Worm (Caenorhabditis elegans) whole organism, midembryonic: ENCODE data around the gene sri-20.

Experiments
- T22C8.4 ChIP-seq: fragments of 200-800 bp; sonication (Bioruptor generic); IDR thresholded peaks from 2 replicates; pipeline ENCODE4 v1.3.6; 2022; ENCODE audit warnings: missing genetic modification characterization, missing compliant biosample characterization
- cog-1 ChIP-seq: sonication (generic microtip); optimal IDR thresholded peaks from 2 replicates; lab custom pipeline; 2016; ENCODE audit warnings: missing genetic modification characterization, missing compliant biosample characterization
- flt-1 ChIP-seq: fragments of 200-800 bp; sonication (Bioruptor generic); IDR thresholded peaks from 2 replicates; pipeline ENCODE4 v1.3.6; 2022; ENCODE audit warnings: missing genetic modification characterization, missing compliant biosample characterization
- klf-2 ChIP-seq: fragments of 200-800 bp; sonication (Bioruptor generic); conservative IDR thresholded peaks from 2 replicates; pipeline ENCODE4 v1.3.6; 2022; ENCODE audit warnings: missing genetic modification reagents, missing genetic modification characterization, missing compliant biosample characterization
- med-1 ChIP-seq: sonication (generic microtip); optimal IDR thresholded peaks from 2 replicates; lab custom pipeline; 2017; ENCODE audit warnings: missing genetic modification characterization, mild to moderate bottlenecking, missing compliant biosample characterization, antibody characterized with exemption, missing genetic modification reagents; ENCODE audit not compliant: insufficient read depth
- ref-1 ChIP-seq: fragments of 200-800 bp; sonication (Bioruptor generic); conservative IDR thresholded peaks from 2 replicates; pipeline ENCODE4 v1.3.6; 2022; ENCODE audit warnings: missing genetic modification reagents, missing genetic modification characterization, missing compliant biosample characterization
- tab-1 ChIP-seq: fragments of 200-800 bp; sonication (Bioruptor generic); IDR thresholded peaks from 2 replicates; pipeline ENCODE4 v1.3.6; 2022; ENCODE audit warnings: missing genetic modification characterization, missing compliant biosample characterization
- ztf-23 ChIP-seq: fragments of 200-800 bp; sonication (Bioruptor generic); IDR thresholded peaks from 2 replicates; pipeline ENCODE4 v1.3.6; 2022; ENCODE audit warnings: missing genetic modification reagents, missing genetic modification characterization, missing compliant biosample characterization
- ztf-29 ChIP-seq: fragments of 200-800 bp; sonication (Bioruptor generic); IDR thresholded peaks from 2 replicates; pipeline ENCODE4 v1.3.6; 2022; ENCODE audit warnings: missing genetic modification reagents, missing genetic modification characterization, missing compliant biosample characterization

Gene sri-20

DNA sequence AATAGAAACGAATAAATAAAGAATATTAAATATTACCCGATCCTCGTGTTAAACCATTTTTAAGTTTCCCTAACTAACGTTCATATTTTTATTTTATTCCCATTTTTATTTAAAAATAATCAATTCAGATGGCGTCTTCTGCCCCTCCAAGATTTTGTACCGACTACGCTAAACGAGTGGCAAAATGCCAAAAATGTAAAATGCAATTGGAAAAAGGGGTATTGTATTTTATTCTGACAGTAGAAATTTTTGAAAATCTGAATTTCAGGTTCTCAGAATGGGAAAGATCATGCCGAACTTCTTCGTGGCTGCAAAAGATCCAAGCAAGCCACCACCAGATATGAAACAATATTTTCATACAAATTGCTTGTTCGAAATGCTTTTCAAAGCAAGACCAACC, 25.5 kb upstream of the sri-20 start, which contains the start of gene K07C5.3:
Gene K07C5.3, plus strand, starts transcription at position 129 of the 400 bp plus-strand sequence.
- TF ChIP-seq tab-1 (GFP tag; lab: Robert Waterston, UW) (no peak), ref-1 (GFP tag; lab: Robert Waterston, UW) (no peak), ztf-29 (no peak), klf-2 (GFP tag; lab: Robert Waterston, UW) (no peak), T22C8.4 (GFP tag; lab: Robert Waterston, UW) (no peak), med-1 (GFP tag; lab: Kevin White, UChicago) (no peak), cog-1 (tag; lab: Kevin White, UChicago) (no peak), ztf-23 (GFP tag; lab: Robert Waterston, UW) (no peak), flt-1 (GFP tag; lab: Robert Waterston, UW) (no peak)

ce11 chrV:10350054-10350453, 18.3 kb upstream of the sri-20 start, which contains the start of gene K07C5.9:
Gene K07C5.9 (minus strand): TSS chrV:10350154.
- TF ChIP-seq cog-1 (tag; lab: Kevin White, UChicago): no peak

ce11 chrV:10352928-10353427, 15.4 kb upstream of the sri-20 start, which contains the start of gene nol-56:
Gene nol-56 (minus strand): TSS chrV:10352978.
- TF ChIP-seq ztf-29 (no peak), med-1 (GFP tag; lab: Kevin White, UChicago) (no peak), tab-1 (GFP tag; lab: Robert Waterston, UW) (no peak), cog-1 (tag; lab: Kevin White, UChicago) (no peak), flt-1 (GFP tag; lab: Robert Waterston, UW) (no peak), klf-2 (GFP tag; lab: Robert Waterston, UW) (no peak), ztf-23 (GFP tag; lab: Robert Waterston, UW) (no peak)

ce11 chrV:10355773-10356335, 12.5 kb upstream of the sri-20 start, which contains the start of gene sluh-7:
Gene sluh-7 (minus strand): TSS chrV:10355823.
- TF ChIP-seq flt-1 (GFP tag; lab: Robert Waterston, UW) (peak; percentile 79), ztf-23 (GFP tag; lab: Robert Waterston, UW) (peak; percentile 75), med-1 (GFP tag; lab: Kevin White, UChicago) (no peak), ztf-29 (peak; percentile 70; the same call in 1 of the 2 replicates), klf-2 (GFP tag; lab: Robert Waterston, UW) (0 out of 2 replicates have a peak, but pooled peaks have one; percentile 31), T22C8.4 (GFP tag; lab: Robert Waterston, UW) (no peak; the same call in 1 of the 2 replicates), tab-1 (GFP tag; lab: Robert Waterston, UW) (no peak), cog-1 (tag; lab: Kevin White, UChicago) (peak; percentile 46)

- TF ChIP-seq tab-1 (GFP tag; lab: Robert Waterston, UW) (no peak), klf-2 (GFP tag; lab: Robert Waterston, UW) (no peak), cog-1 (tag; lab: Kevin White, UChicago) (no peak), ztf-29 (no peak), med-1 (GFP tag; lab: Kevin White, UChicago) (no peak), T22C8.4 (GFP tag; lab: Robert Waterston, UW) (no peak), ref-1 (GFP tag; lab: Robert Waterston, UW) (no peak), ztf-23 (GFP tag; lab: Robert Waterston, UW) (no peak), flt-1 (GFP tag; lab: Robert Waterston, UW) (no peak)
Measured at ce11 chrV:10357467-10357953, 10.8 kb upstream of the sri-20 start, which contains the start of gene ceeh-2. Gene ceeh-2 (minus strand): TSS chrV:10357903.

DNA sequence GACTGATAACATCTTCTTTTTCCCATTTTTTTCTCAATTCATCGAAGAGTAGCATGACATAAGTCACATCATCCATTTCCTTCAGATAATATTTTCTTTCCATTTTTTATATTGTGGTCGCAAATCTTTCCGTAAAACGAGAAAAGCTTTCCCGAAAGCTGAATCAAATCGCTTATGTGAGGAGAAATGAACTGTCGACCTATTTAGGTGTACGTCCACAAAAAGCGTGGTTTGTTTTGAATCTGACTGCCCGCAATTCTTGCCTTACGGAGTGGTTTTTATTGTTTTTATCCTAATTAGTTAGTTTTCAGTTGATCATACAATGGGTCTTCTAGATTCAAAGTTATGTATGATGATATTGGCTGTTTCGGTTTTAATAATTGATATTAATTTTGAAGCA, 10.1 kb upstream of the sri-20 start, which contains the start of gene ttll-15:
Gene ttll-15, plus strand, starts transcription at position 301 of the 400 bp plus-strand sequence.
- TF ChIP-seq ztf-23 (GFP tag; lab: Robert Waterston, UW) (no peak), T22C8.4 (GFP tag; lab: Robert Waterston, UW) (no peak), ztf-29 (no peak), klf-2 (GFP tag; lab: Robert Waterston, UW) (no peak), cog-1 (tag; lab: Kevin White, UChicago) (no peak), ref-1 (GFP tag; lab: Robert Waterston, UW) (no peak), med-1 (GFP tag; lab: Kevin White, UChicago) (no peak), flt-1 (GFP tag; lab: Robert Waterston, UW) (no peak), tab-1 (GFP tag; lab: Robert Waterston, UW) (no peak)

- TF ChIP-seq cog-1 (tag; lab: Kevin White, UChicago) (no peak), flt-1 (GFP tag; lab: Robert Waterston, UW) (no peak), ztf-29 (no peak), T22C8.4 (GFP tag; lab: Robert Waterston, UW) (no peak), ztf-23 (GFP tag; lab: Robert Waterston, UW) (no peak)
Measured at ce11 chrV:10360186-10360585, 8.2 kb upstream of the sri-20 start.

DNA sequence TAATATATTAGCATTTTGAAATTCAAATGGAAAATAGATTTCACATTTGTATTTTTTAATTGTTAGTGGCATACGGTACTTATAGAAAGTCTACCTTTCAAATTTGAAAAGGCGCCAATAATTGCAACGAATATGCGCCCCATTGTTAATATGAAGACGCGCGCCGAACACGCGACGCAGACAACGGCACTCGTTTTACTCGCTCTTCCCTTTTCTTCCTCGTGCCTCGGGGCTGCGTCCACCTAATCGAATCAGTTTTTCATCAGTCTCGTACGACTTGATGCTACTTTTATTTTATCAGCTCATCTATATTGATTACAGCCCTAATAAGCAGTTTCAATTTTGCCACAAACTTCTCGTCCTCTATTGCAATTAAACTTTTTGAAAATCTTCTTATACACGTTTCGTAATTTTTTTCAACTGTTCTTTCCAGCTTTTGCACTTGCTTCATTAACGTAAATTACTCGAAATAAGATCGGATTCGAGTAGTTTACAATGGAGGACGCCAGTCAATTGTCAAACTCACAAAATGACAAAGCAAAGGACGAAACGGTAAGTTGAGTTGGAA, 6.4 kb upstream of the sri-20 start, which contains the start of gene cash-1:
Gene cash-1, plus strand, starts transcription at position 432 of the 568 bp plus-strand sequence.
- TF ChIP-seq ztf-23 (GFP tag; lab: Robert Waterston, UW) (0 out of 2 replicates have a peak, but pooled peaks have one; percentile 18), klf-2 (GFP tag; lab: Robert Waterston, UW) (no peak)

- TF ChIP-seq ref-1 (GFP tag; lab: Robert Waterston, UW): no peak
- no peak for TF ChIP-seq ztf-29
- TF ChIP-seq T22C8.4 (GFP tag; lab: Robert Waterston, UW): no peak
- TF ChIP-seq tab-1 (GFP tag; lab: Robert Waterston, UW): no peak
Measured at ce11 chrV:10363834-10364233, 4.5 kb upstream of the sri-20 start.
